Fruit fly (Drosophila melanogaster) whole organism, adult: ENCODE measurements around the gene CG9154.

Source experiments
- CG11617 ChIP-seq: fragments of 200-800 bp; sonication (Bioruptor generic); optimal IDR thresholded peaks from 2 replicates; lab custom pipeline; 2017; ENCODE audit warnings: mild to moderate bottlenecking, missing biosample characterization, missing genetic modification reagents, missing genetic modification characterization
- CG12768 ChIP-seq: fragments of 200-800 bp; sonication (Bioruptor generic); optimal IDR thresholded peaks from 2 replicates; lab custom pipeline; 2017; ENCODE audit warnings: missing biosample characterization, missing genetic modification characterization, mild to moderate bottlenecking, moderate library complexity, missing genetic modification reagents
- CG14711 ChIP-seq: fragments of 200-800 bp; sonication (Bioruptor generic); optimal IDR thresholded peaks from 2 replicates; lab custom pipeline; 2018; ENCODE audit warnings: missing biosample characterization, mild to moderate bottlenecking, missing genetic modification characterization, moderate library complexity
- CG1620 ChIP-seq: fragments of 200-800 bp; sonication (Bioruptor generic); optimal IDR thresholded peaks from 2 replicates; lab custom pipeline; 2016; ENCODE audit warnings: missing biosample characterization, missing genetic modification characterization
- CG33017 ChIP-seq: fragments of 200-800 bp; sonication (Bioruptor generic); optimal IDR thresholded peaks from 2 replicates; lab custom pipeline; 2018; ENCODE audit warnings: missing biosample characterization, mild to moderate bottlenecking, missing genetic modification characterization, moderate library complexity
- CG5204 ChIP-seq: fragments of 200-800 bp; sonication (Bioruptor generic); optimal IDR thresholded peaks from 2 replicates; lab custom pipeline; 2016; ENCODE audit warnings: missing biosample characterization, missing genetic modification characterization
- CG7045 ChIP-seq: fragments of 200-800 bp; sonication (Bioruptor generic); optimal IDR thresholded peaks from 2 replicates; lab custom pipeline; 2017; ENCODE audit warnings: missing biosample characterization, mild to moderate bottlenecking, missing genetic modification characterization
- CG7101 ChIP-seq: fragments of 200-800 bp; sonication (Bioruptor generic); optimal IDR thresholded peaks from 2 replicates; lab custom pipeline; 2018; ENCODE audit warnings: missing biosample characterization, mild to moderate bottlenecking, missing genetic modification characterization, moderate library complexity
- Clk ChIP-seq: fragments of 200-800 bp; sonication (Bioruptor generic); optimal IDR thresholded peaks from 2 replicates; lab custom pipeline; 2017; ENCODE audit warnings: missing biosample characterization, missing genetic modification characterization
- Crg-1 ChIP-seq: fragments of 200-800 bp; sonication (Bioruptor generic); optimal IDR thresholded peaks from 2 replicates; lab custom pipeline; 2016; ENCODE audit warnings: missing biosample characterization, missing genetic modification characterization
- Hr96 ChIP-seq: fragments of 200-800 bp; sonication (Bioruptor generic); optimal IDR thresholded peaks from 2 replicates; lab custom pipeline; 2016; ENCODE audit warnings: missing biosample characterization, missing genetic modification characterization
- Mnt ChIP-seq: fragments of 200-800 bp; sonication (Bioruptor generic); optimal IDR thresholded peaks from 2 replicates; lab custom pipeline; 2016; ENCODE audit warnings: missing biosample characterization, mild to moderate bottlenecking, missing genetic modification characterization
- bab1 ChIP-seq: fragments of 200-800 bp; sonication (Bioruptor generic); optimal IDR thresholded peaks from 3 replicates; lab custom pipeline; 2019; ENCODE audit warnings: missing biosample characterization, mild to moderate bottlenecking, missing genetic modification characterization, moderate library complexity
- cic ChIP-seq: fragments of 200-800 bp; sonication (Bioruptor generic); optimal IDR thresholded peaks from 2 replicates; lab custom pipeline; 2017; ENCODE audit warnings: missing biosample characterization, mild to moderate bottlenecking, missing genetic modification characterization, moderate library complexity
- cnc ChIP-seq, 2 experiments: fragments of >200 bp; optimal IDR thresholded peaks; 2 replicates each; lab custom pipeline; 2017
- kay ChIP-seq: fragments of 200-800 bp; sonication (Bioruptor generic); peaks from one replicate; lab custom pipeline; 2016; ENCODE audit warnings: missing biosample characterization, missing genetic modification characterization, borderline replicate concordance
- ovo ChIP-seq: fragments of 200-800 bp; sonication (Bioruptor generic); optimal IDR thresholded peaks from 2 replicates; lab custom pipeline; 2016; ENCODE audit warnings: missing biosample characterization, missing genetic modification characterization
- pad ChIP-seq: fragments of 200-800 bp; sonication (Bioruptor generic); optimal IDR thresholded peaks from 3 replicates; lab custom pipeline; 2017; ENCODE audit warnings: missing biosample characterization, missing genetic modification characterization, mild to moderate bottlenecking, moderate library complexity, missing genetic modification reagents
- tj ChIP-seq: fragments of 200-800 bp; sonication (Bioruptor generic); optimal IDR thresholded peaks from 3 replicates; lab custom pipeline; 2017; ENCODE audit warnings: missing biosample characterization, mild to moderate bottlenecking, missing genetic modification characterization, moderate library complexity
- toe ChIP-seq: fragments of 200-800 bp; sonication (Bioruptor generic); optimal IDR thresholded peaks from 2 replicates; lab custom pipeline; 2016; ENCODE audit warnings: missing biosample characterization, missing genetic modification characterization

Gene CG9154

dm6 chr2L:6074314-6074713 is 3.8 kb upstream of the CG9154 start:
- no peak for TF ChIP-seq cnc (optimal IDR thresholded peaks at IDR 0.05; lab: Kevin White, UChicago)
- no peak for TF ChIP-seq Mnt (GFP tag; lab: Kevin White, UChicago)
- no peak for TF ChIP-seq ovo (GFP tag; lab: Kevin White, UChicago)
- TF ChIP-seq tj (GFP tag; lab: Kevin White, UChicago): no peak
- no peak for TF ChIP-seq Hr96 (GFP tag; lab: Kevin White, UChicago)
- TF ChIP-seq toe (GFP tag; lab: Kevin White, UChicago): no peak

dm6 chr2L:6073894-6074293 is 3.4 kb upstream of the CG9154 start:
- TF ChIP-seq Hr96 (GFP tag; lab: Kevin White, UChicago) (no peak), Crg-1 (GFP tag; lab: Kevin White, UChicago) (no peak), pad (no peak), CG33017 (no peak), CG14711 (tag; lab: Kevin White, UChicago) (no peak), cnc (optimal IDR thresholded peaks at IDR 0.05; lab: Kevin White, UChicago) (no peak), toe (GFP tag; lab: Kevin White, UChicago) (no peak), CG1620 (GFP tag; lab: Kevin White, UChicago) (no peak), tj (GFP tag; lab: Kevin White, UChicago) (no peak), CG7101 (tag; lab: Kevin White, UChicago) (no peak), bab1 (no peak), Mnt (GFP tag; lab: Kevin White, UChicago) (no peak), ovo (GFP tag; lab: Kevin White, UChicago) (no peak), CG11617 (GFP tag; lab: Kevin White, UChicago) (no peak), CG12768 (no peak), CG7045 (no peak), Clk (GFP tag; lab: Kevin White, UChicago) (no peak), kay (no peak), CG5204 (GFP tag; lab: Kevin White, UChicago) (no peak)

DNA sequence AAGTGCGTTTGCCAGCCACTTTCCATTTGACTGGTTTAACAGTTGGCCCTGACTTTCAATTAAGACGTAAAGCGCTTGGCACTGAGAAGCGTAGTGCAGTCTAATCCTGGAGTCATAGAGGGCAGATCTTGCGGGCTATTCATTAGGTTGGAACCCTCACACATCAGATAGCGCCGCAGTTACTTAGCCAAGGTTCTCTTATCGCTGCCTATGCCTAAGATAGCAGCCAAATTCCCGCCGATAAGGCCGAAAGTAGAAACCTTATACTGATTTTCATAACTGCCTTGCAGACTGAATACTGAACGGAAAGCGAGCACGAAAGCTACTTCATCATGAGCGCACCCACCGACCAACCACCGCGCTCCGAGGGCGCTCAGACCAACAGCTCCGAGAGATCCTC is 1.6 kb upstream of the CG9154 start:
- TF ChIP-seq pad (no peak), CG12768 (no peak), tj (GFP tag; lab: Kevin White, UChicago) (no peak), kay (no peak), Clk (GFP tag; lab: Kevin White, UChicago) (no peak), cic (no peak), Mnt (GFP tag; lab: Kevin White, UChicago) (no peak), CG7045 (no peak), CG7101 (tag; lab: Kevin White, UChicago) (no peak), CG5204 (GFP tag; lab: Kevin White, UChicago) (no peak), CG1620 (GFP tag; lab: Kevin White, UChicago) (no peak)

DNA sequence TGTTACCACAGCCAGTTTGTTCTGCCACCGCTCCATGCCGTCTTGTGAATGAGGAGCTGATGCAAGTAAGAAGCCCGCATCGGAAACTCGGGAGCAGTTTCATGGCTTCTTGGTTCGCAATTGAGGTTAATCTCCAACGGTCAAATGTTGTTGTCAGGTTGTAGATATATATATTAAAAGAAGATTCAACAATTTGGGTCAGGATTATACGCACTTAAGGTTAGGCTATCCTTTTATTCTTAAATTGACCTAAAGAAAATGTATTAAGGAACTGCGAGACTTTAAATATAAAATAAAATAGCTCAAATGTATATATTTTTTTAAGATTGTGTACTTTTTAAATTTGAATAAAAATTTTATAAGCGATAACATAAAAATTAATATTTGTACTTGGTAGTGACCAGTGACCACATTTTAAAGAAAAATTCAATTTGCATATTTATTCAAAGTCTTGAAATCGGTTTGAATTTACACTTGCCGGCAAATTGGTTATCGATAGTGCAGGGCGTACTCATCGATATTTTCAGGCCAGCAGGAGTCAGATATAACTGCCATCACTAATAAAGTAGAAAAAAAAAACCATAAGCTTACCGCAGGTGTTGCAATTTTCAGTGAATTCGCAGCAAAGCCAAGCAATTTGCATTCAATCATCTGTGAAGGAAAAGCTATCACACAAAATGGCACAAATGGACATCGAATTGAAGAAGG is 1.8 kb downstream of the CG9154 start, which contains the start of the genes CG9150 and Pfdn1:
Gene CG9150, minus strand, starts transcription at position 51 of the 708 bp plus-strand sequence.
Gene Pfdn1, plus strand, starts transcription at position 536 of the 708 bp plus-strand sequence.
- TF ChIP-seq Hr96 (GFP tag; lab: Kevin White, UChicago) (no peak), kay (no peak), CG7045 (no peak), cic (no peak), Crg-1 (GFP tag; lab: Kevin White, UChicago) (no peak), CG12768 (no peak), CG7101 (tag; lab: Kevin White, UChicago) (peak; percentile 22), Mnt (GFP tag; lab: Kevin White, UChicago) (peak; percentile 66), tj (GFP tag; lab: Kevin White, UChicago) (peak; percentile 16), bab1 (peak; percentile 66), CG11617 (GFP tag; lab: Kevin White, UChicago) (no peak)

dm6 chr2L:6065823-6066222 is 4.7 kb downstream of the CG9154 start, which contains the start of the genes Fbw5 and CG9147:
TSS of gene Fbw5 (minus strand) at chr2L:6065953.
TSS of gene CG9147 (plus strand) at chr2L:6065997.
- TF ChIP-seq CG12768: peak; percentile 97
- TF ChIP-seq CG7101 (tag; lab: Kevin White, UChicago): peak; percentile 99
- TF ChIP-seq toe (GFP tag; lab: Kevin White, UChicago): peak; percentile 54
- peak; percentile 99 for TF ChIP-seq CG33017
- TF ChIP-seq ovo (GFP tag; lab: Kevin White, UChicago): no peak
- no peak for TF ChIP-seq CG5204 (GFP tag; lab: Kevin White, UChicago)
- TF ChIP-seq Hr96 (GFP tag; lab: Kevin White, UChicago): peak; percentile 87
- TF ChIP-seq bab1: peak; percentile 99
- TF ChIP-seq cnc (optimal IDR thresholded peaks at IDR 0.05; lab: Kevin White, UChicago): no peak
- TF ChIP-seq Mnt (GFP tag; lab: Kevin White, UChicago): peak; percentile 78
- TF ChIP-seq CG14711 (tag; lab: Kevin White, UChicago): peak; percentile 98
- peak; percentile 67 for TF ChIP-seq Clk (GFP tag; lab: Kevin White, UChicago)
- peak; percentile 95 for TF ChIP-seq Crg-1 (GFP tag; lab: Kevin White, UChicago)
- TF ChIP-seq kay: no peak
- TF ChIP-seq CG7045: peak; percentile 89
- TF ChIP-seq CG1620 (GFP tag; lab: Kevin White, UChicago): peak; percentile 71
- TF ChIP-seq CG11617 (GFP tag; lab: Kevin White, UChicago): peak; percentile 93
- TF ChIP-seq pad: peak; percentile 88
- peak; percentile 85 for TF ChIP-seq cic
- TF ChIP-seq tj (GFP tag; lab: Kevin White, UChicago): peak; percentile 88
